Worm (Caenorhabditis elegans) whole organism, L2 larva: ENCODE results near the gene F13B12.4.

Experiments
- C34F6.9 ChIP-seq: fragments of 150-350 bp; optimal IDR thresholded peaks from 2 replicates; lab custom pipeline; 2014; ENCODE audit warnings: missing biosample characterization, missing genetic modification characterization
- F13H6.1 ChIP-seq: sonication (generic microtip); optimal IDR thresholded peaks from 2 replicates; lab custom pipeline; 2016; ENCODE audit warnings: missing genetic modification characterization, missing compliant biosample characterization
- R02D3.7 ChIP-seq: fragments of 150-350 bp; optimal IDR thresholded peaks from 2 replicates; lab custom pipeline; 2014; ENCODE audit warnings: missing biosample characterization, missing genetic modification characterization
- Y55F3AM.14 ChIP-seq: fragments of 200-800 bp; sonication (Bioruptor generic); optimal IDR thresholded peaks from 2 replicates; lab custom pipeline; 2018; ENCODE audit warnings: mild to moderate bottlenecking, missing genetic modification characterization, missing compliant biosample characterization
- ZK546.5 ChIP-seq: sonication (generic microtip); optimal IDR thresholded peaks from 2 replicates; lab custom pipeline; 2017; ENCODE audit warnings: missing biosample characterization, missing genetic modification characterization
- alr-1 ChIP-seq: fragments of 150-350 bp; optimal IDR thresholded peaks from 2 replicates; lab custom pipeline; 2014; ENCODE audit warnings: missing biosample characterization, missing genetic modification characterization
- blmp-1 ChIP-seq: sonication (generic microtip); optimal IDR thresholded peaks from 2 replicates; lab custom pipeline; 2017; ENCODE audit warnings: missing genetic modification characterization, mild to moderate bottlenecking, missing compliant biosample characterization, antibody characterized with exemption, moderate library complexity; ENCODE audit not compliant: insufficient read depth
- ceh-16 ChIP-seq: fragments of 150-350 bp; optimal IDR thresholded peaks from 2 replicates; lab custom pipeline; 2014; ENCODE audit warnings: missing biosample characterization, missing genetic modification characterization
- ceh-82 ChIP-seq: fragments of 150-350 bp; optimal IDR thresholded peaks from 2 replicates; lab custom pipeline; 2014; ENCODE audit warnings: missing biosample characterization, missing genetic modification characterization
- crh-2 ChIP-seq: sonication (generic microtip); optimal IDR thresholded peaks from 2 replicates; lab custom pipeline; 2017; ENCODE audit warnings: missing biosample characterization, missing genetic modification characterization
- dmd-4 ChIP-seq: sonication (generic microtip); optimal IDR thresholded peaks from 2 replicates; lab custom pipeline; 2017; ENCODE audit warnings: missing biosample characterization, missing genetic modification characterization
- elt-3 ChIP-seq: sonication (generic microtip); optimal IDR thresholded peaks from 2 replicates; lab custom pipeline; 2017; ENCODE audit warnings: missing biosample characterization, missing genetic modification characterization
- fos-1 ChIP-seq: fragments of 150-350 bp; optimal IDR thresholded peaks from 2 replicates; lab custom pipeline; 2014; ENCODE audit warnings: missing biosample characterization, missing genetic modification characterization
- gmeb-1 ChIP-seq: fragments of 150-350 bp; optimal IDR thresholded peaks from 2 replicates; lab custom pipeline; 2014; ENCODE audit warnings: missing biosample characterization, missing genetic modification characterization
- lin-13 ChIP-seq: fragments of 150-350 bp; optimal IDR thresholded peaks from 2 replicates; lab custom pipeline; 2014; ENCODE audit warnings: missing biosample characterization, missing genetic modification reagents, missing genetic modification characterization
- lsy-2 ChIP-seq, 2 experiments: fragments of 150-350 bp in 1 of 2; sonication (generic microtip) in 1 of 2; optimal IDR thresholded peaks; 2 replicates each; lab custom pipeline; 2014 to 2017; ENCODE audit warnings: missing biosample characterization in 2 of 2, missing genetic modification characterization in 2 of 2
- mab-5 ChIP-seq: fragments of 150-350 bp; optimal IDR thresholded peaks from 2 replicates; lab custom pipeline; 2014; ENCODE audit warnings: missing biosample characterization, missing genetic modification characterization
- mbf-1 ChIP-seq: sonication (generic microtip); optimal IDR thresholded peaks from 2 replicates; lab custom pipeline; 2017; ENCODE audit warnings: missing biosample characterization, missing genetic modification characterization
- nhr-10 ChIP-seq: sonication (generic microtip); optimal IDR thresholded peaks from 2 replicates; lab custom pipeline; 2017; ENCODE audit warnings: missing biosample characterization, missing genetic modification characterization
- nhr-12 ChIP-seq: fragments of 150-350 bp; optimal IDR thresholded peaks from 2 replicates; lab custom pipeline; 2014; ENCODE audit warnings: missing biosample characterization, missing genetic modification characterization
- nhr-129 ChIP-seq: fragments of 150-350 bp; optimal IDR thresholded peaks from 2 replicates; lab custom pipeline; 2014; ENCODE audit warnings: missing biosample characterization, missing genetic modification characterization
- nhr-21 ChIP-seq: fragments of 150-350 bp; optimal IDR thresholded peaks from 2 replicates; lab custom pipeline; 2014; ENCODE audit warnings: missing biosample characterization, missing genetic modification characterization
- nhr-23 ChIP-seq: fragments of 150-350 bp; optimal IDR thresholded peaks from 2 replicates; lab custom pipeline; 2014; ENCODE audit warnings: missing biosample characterization, missing genetic modification reagents, missing genetic modification characterization
- nhr-237 ChIP-seq: fragments of 150-350 bp; optimal IDR thresholded peaks from 2 replicates; lab custom pipeline; 2014; ENCODE audit warnings: missing biosample characterization, missing genetic modification characterization
- nhr-25 ChIP-seq: fragments of 150-350 bp; sonication (generic microtip); optimal IDR thresholded peaks from 3 replicates; lab custom pipeline; 2014; ENCODE audit warnings: missing biosample characterization, missing genetic modification characterization
- nhr-77 ChIP-seq: fragments of 150-350 bp; optimal IDR thresholded peaks from 2 replicates; lab custom pipeline; 2014; ENCODE audit warnings: missing biosample characterization, missing genetic modification characterization
- sma-3 ChIP-seq: sonication (generic microtip); optimal IDR thresholded peaks from 2 replicates; lab custom pipeline; 2016; ENCODE audit warnings: missing genetic modification reagents, missing genetic modification characterization, missing compliant biosample characterization
- sma-9 ChIP-seq, 2 experiments: fragments of 150-350 bp in 1 of 2; sonication (generic microtip) in 1 of 2; optimal IDR thresholded peaks; 2 replicates each; lab custom pipeline; 2014 to 2016; ENCODE audit warnings: missing genetic modification characterization in 2 of 2, mild to moderate bottlenecking in 1 of 2, missing biosample characterization in 1 of 2, missing compliant biosample characterization in 1 of 2, missing genetic modification reagents in 1 of 2, moderate library complexity in 1 of 2
- snpc-4 ChIP-seq: fragments of 150-350 bp; optimal IDR thresholded peaks from 2 replicates; lab custom pipeline; 2014; ENCODE audit warnings: missing biosample characterization, missing genetic modification characterization
- unc-39 ChIP-seq: fragments of 150-350 bp; optimal IDR thresholded peaks from 2 replicates; lab custom pipeline; 2014; ENCODE audit warnings: missing biosample characterization, missing genetic modification characterization
- unc-55 ChIP-seq: fragments of 150-350 bp; sonication (generic microtip); optimal IDR thresholded peaks from 3 replicates; lab custom pipeline; 2014; ENCODE audit warnings: missing biosample characterization, missing genetic modification reagents, missing genetic modification characterization
- unc-62 ChIP-seq: fragments of 150-350 bp; optimal IDR thresholded peaks from 2 replicates; lab custom pipeline; 2014; ENCODE audit warnings: missing biosample characterization, missing genetic modification reagents, missing genetic modification characterization
- zag-1 ChIP-seq: fragments of 150-350 bp; optimal IDR thresholded peaks from 2 replicates; lab custom pipeline; 2014; ENCODE audit warnings: missing biosample characterization, missing genetic modification characterization
- ztf-11 ChIP-seq: sonication (generic microtip); optimal IDR thresholded peaks from 2 replicates; lab custom pipeline; 2017; ENCODE audit warnings: missing biosample characterization, missing genetic modification characterization

The F13B12.4 gene

ce11 chrIV:10424535-10424934, 25.2 kb downstream of the F13B12.4 start, which contains the start of gene F13B12.1:
F13B12.1 (minus strand) TSS chrIV:10424635.
- no peak for TF ChIP-seq R02D3.7 (tag; lab: Kevin White, UChicago)
- no peak for TF ChIP-seq dmd-4 (tag; lab: Kevin White, UChicago)
- TF ChIP-seq unc-55 (GFP tag; lab: Kevin White, UChicago), result no peak
- no peak for TF ChIP-seq unc-39 (tag; lab: Kevin White, UChicago)
- TF ChIP-seq ceh-82, result no peak
- TF ChIP-seq lsy-2 (tag; optimal IDR thresholded peaks at IDR 0.05; lab: Kevin White, UChicago), result no peak
- no peak for TF ChIP-seq nhr-21 (tag; lab: Kevin White, UChicago)
- no peak for TF ChIP-seq crh-2
- no peak for TF ChIP-seq mab-5 (tag; lab: Kevin White, UChicago)
- TF ChIP-seq sma-9 (GFP tag; optimal IDR thresholded peaks at IDR 0.05; lab: Kevin White, UChicago), result no peak
- TF ChIP-seq sma-9 (tag; optimal IDR thresholded peaks at IDR 0.05; lab: Kevin White, UChicago), result no peak
- TF ChIP-seq nhr-77, result no peak
- no peak for TF ChIP-seq nhr-237

- TF ChIP-seq F13H6.1 (tag; lab: Kevin White, UChicago) (peak; percentile 38), ZK546.5 (tag; lab: Kevin White, UChicago) (no peak)
Observed at ce11 chrIV:10422230-10422629, 27.5 kb downstream of the F13B12.4 start.

ce11 chrIV:10421256-10421655, 28.4 kb downstream of the F13B12.4 start:
- TF ChIP-seq nhr-129 (tag; lab: Kevin White, UChicago), result peak; percentile 18
- TF ChIP-seq nhr-77, result no peak
- TF ChIP-seq ztf-11 (tag; lab: Kevin White, UChicago), result no peak
- TF ChIP-seq nhr-10 (tag; lab: Kevin White, UChicago), result no peak
- peak; percentile 41 for TF ChIP-seq blmp-1 (tag; lab: Kevin White, UChicago)
- no peak for TF ChIP-seq nhr-21 (tag; lab: Kevin White, UChicago)
- no peak for TF ChIP-seq zag-1 (tag; lab: Kevin White, UChicago)
- no peak for TF ChIP-seq F13H6.1 (tag; lab: Kevin White, UChicago)

ce11 chrIV:10420440-10420839, 29.3 kb downstream of the F13B12.4 start:
- TF ChIP-seq fos-1 (tag; lab: Kevin White, UChicago) (peak; percentile 71), ZK546.5 (tag; lab: Kevin White, UChicago) (no peak), mbf-1 (no peak)

- TF ChIP-seq elt-3 (no peak), unc-55 (GFP tag; lab: Kevin White, UChicago) (peak; percentile 24), mab-5 (tag; lab: Kevin White, UChicago) (peak; percentile 12), nhr-129 (tag; lab: Kevin White, UChicago) (peak; percentile 18), C34F6.9 (tag; lab: Kevin White, UChicago) (peak; percentile 44), nhr-237 (no peak), nhr-25 (tag; lab: Kevin White, UChicago) (peak; percentile 32), lin-13 (GFP tag; lab: Kevin White, UChicago) (no peak), Y55F3AM.14 (GFP tag; lab: Kevin White, UChicago) (peak; percentile 1), sma-3 (GFP tag; lab: Kevin White, UChicago) (no peak), crh-2 (no peak), unc-62 (GFP tag; lab: Kevin White, UChicago) (no peak), ceh-16 (tag; lab: Kevin White, UChicago) (no peak), nhr-77 (no peak), ZK546.5 (tag; lab: Kevin White, UChicago) (no peak), snpc-4 (tag; lab: Kevin White, UChicago) (no peak), nhr-12 (tag; lab: Kevin White, UChicago) (no peak), gmeb-1 (tag; lab: Kevin White, UChicago) (no peak), alr-1 (tag; lab: Kevin White, UChicago) (no peak), nhr-23 (tag; lab: Kevin White, UChicago) (no peak), ztf-11 (tag; lab: Kevin White, UChicago) (no peak)
- TF ChIP-seq, all 48 proteins: peak for 6
Observed at ce11 chrIV:10419896-10420295, 29.8 kb downstream of the F13B12.4 start.
